Fruit fly (Drosophila melanogaster) whole organism, wandering third instar larva: ENCODE data around the gene elB.

Experiments used
- Abd-B ChIP-seq: fragments of >200 bp; optimal IDR thresholded peaks from 2 replicates; lab custom pipeline; 2017; ENCODE audit warnings: missing biosample characterization, missing genetic modification characterization
- Hnf4 ChIP-seq: fragments of 200-800 bp; sonication (Bioruptor generic); optimal IDR thresholded peaks from 2 replicates; lab custom pipeline; 2016; ENCODE audit warnings: missing biosample characterization, mild to moderate bottlenecking, missing genetic modification characterization
- Hr78 ChIP-seq: fragments of >200 bp; optimal IDR thresholded peaks from 2 replicates; lab custom pipeline; 2017; ENCODE audit warnings: missing biosample characterization, missing genetic modification characterization
- OdsH ChIP-seq: fragments of 200-800 bp; sonication (Bioruptor generic); optimal IDR thresholded peaks from 2 replicates; lab custom pipeline; 2016; ENCODE audit warnings: missing biosample characterization, mild to moderate bottlenecking, missing genetic modification characterization
- fru ChIP-seq: fragments of 200-800 bp; sonication (Bioruptor generic); optimal IDR thresholded peaks from 3 replicates; lab custom pipeline; 2016; ENCODE audit warnings: missing biosample characterization, mild to moderate bottlenecking, missing genetic modification characterization
- pan ChIP-seq: fragments of >200 bp; optimal IDR thresholded peaks from 2 replicates; lab custom pipeline; 2017

dm6 chr2L:14366590-14367273 lies 42.6 kb downstream of the elB start:
- TF ChIP-seq Hr78 (GFP tag; lab: Kevin White, UChicago) (no peak), Hnf4 (GFP tag; lab: Kevin White, UChicago) (no peak), OdsH (GFP tag; lab: Kevin White, UChicago) (no peak), Abd-B (no peak), pan (no peak), fru (no peak)
